Worm (Caenorhabditis elegans): ENCODE measurements around the gene srw-35.
A peak's percentile ranks its signal among the peaks of the same experiment; 100 is the strongest.

ce11 chrV:16471995-16472563 lies at the start of gene srw-35:
- TF ChIP-seq nhr-27 (tag; optimal IDR thresholded peaks at IDR 0.05) (no peak), aptf-3 (GFP tag; IDR thresholded peaks at IDR 0.05) (no peak), D2030.7 (GFP tag; IDR thresholded peaks at IDR 0.05) (no peak), C17E4.6 (GFP tag; IDR thresholded peaks at IDR 0.05) (no peak), die-1 (tag; optimal IDR thresholded peaks at IDR 0.05) (no peak), lag-1 (GFP tag; IDR thresholded peaks at IDR 0.05) (no peak), nhr-80 (tag; optimal IDR thresholded peaks at IDR 0.05) (no peak), snpc-3.4 (tag; optimal IDR thresholded peaks at IDR 0.05) (no peak), efl-1 (GFP tag; optimal IDR thresholded peaks at IDR 0.05) (no peak), aptf-2 (GFP tag; conservative IDR thresholded peaks at IDR 0.05) (no peak), dpl-1 (GFP tag; optimal IDR thresholded peaks at IDR 0.05) (no peak), snpc-4 (GFP tag; optimal IDR thresholded peaks at IDR 0.05) (peak; percentile 26), snpc-4 (tag; optimal IDR thresholded peaks at IDR 0.05) (peak in 3 of 4 experiments; percentile 23 to 94 (median 82)), nfya-1 (tag; optimal IDR thresholded peaks at IDR 0.05; ENCODE audit: borderline replicate concordance, insufficient read depth) (no peak)

All from whole organism, young adult.